Worm (Caenorhabditis elegans): ENCODE results near the gene spp-10.

The spp-10 gene

DNA sequence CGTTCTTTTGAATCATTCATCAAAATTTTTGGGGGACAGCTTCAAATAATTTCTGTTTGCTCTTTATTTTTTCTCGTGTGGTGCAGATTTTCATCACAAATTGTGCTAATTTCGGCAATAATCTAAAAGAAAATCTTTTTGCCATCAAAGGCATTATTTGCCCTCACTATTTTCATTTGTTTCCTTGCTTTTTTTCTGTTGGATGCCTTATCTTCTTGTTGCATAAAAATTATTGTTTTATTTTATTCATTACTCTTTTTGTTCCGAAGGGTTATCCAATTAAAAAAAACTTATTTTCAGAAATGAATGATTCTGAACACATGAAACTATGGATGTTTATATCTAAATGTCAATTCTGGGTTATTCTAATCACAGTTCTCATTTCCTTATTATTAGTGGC lies 30.1 kb upstream of the spp-10 start, which contains the start of gene T01B11.1:
Gene T01B11.1, plus strand, starts transcription at position 301 of the 400 bp plus-strand sequence.
- TF ChIP-seq lin-15B (tag; optimal IDR thresholded peaks at IDR 0.05) (no peak), ztf-4 (tag; optimal IDR thresholded peaks at IDR 0.05) (no peak), ceh-28 (tag; optimal IDR thresholded peaks at IDR 0.05) (no peak), aly-2 (tag; optimal IDR thresholded peaks at IDR 0.05) (no peak), egl-27 (tag; optimal IDR thresholded peaks at IDR 0.05) (no peak), nhr-25 (tag; optimal IDR thresholded peaks at IDR 0.05) (no peak), zag-1 (tag; optimal IDR thresholded peaks at IDR 0.05) (no peak), lin-39 (tag; optimal IDR thresholded peaks at IDR 0.05) (no peak)

DNA sequence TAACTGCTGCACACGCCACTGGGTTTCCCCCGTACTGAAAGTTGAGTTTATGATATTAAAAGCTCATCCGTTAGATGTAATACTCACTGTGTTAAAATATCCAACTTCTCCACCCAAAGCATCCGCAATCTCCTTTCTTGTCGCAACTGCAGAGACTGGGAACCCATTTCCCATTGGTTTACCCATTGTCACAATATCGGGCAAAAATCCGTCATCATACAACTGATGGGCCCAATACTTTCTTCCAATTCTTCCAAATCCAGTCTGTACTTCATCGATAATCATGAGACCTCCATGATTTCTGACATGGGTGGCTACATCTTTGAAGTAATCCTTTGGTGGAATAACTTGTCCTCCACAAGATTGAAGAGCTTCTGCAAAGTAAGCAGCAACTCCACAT lies 27.1 kb upstream of the spp-10 start:
- TF ChIP-seq nhr-43 (tag; optimal IDR thresholded peaks at IDR 0.05; ENCODE audit: poor library complexity, severe bottlenecking) (no peak), elt-2 (tag; optimal IDR thresholded peaks at IDR 0.05) (no peak), fkh-10 (GFP tag; optimal IDR thresholded peaks at IDR 0.05) (no peak), ceh-16 (tag; optimal IDR thresholded peaks at IDR 0.05) (no peak), pqm-1 (tag; optimal IDR thresholded peaks at IDR 0.05) (no peak), ceh-82 (tag; optimal IDR thresholded peaks at IDR 0.05) (no peak), nhr-28 (tag; optimal IDR thresholded peaks at IDR 0.05) (no peak), lin-39 (tag; optimal IDR thresholded peaks at IDR 0.05) (no peak), egl-5 (tag; optimal IDR thresholded peaks at IDR 0.05) (no peak), nhr-237 (tag; optimal IDR thresholded peaks at IDR 0.05) (no peak), tbx-2 (tag; optimal IDR thresholded peaks at IDR 0.05) (no peak), ceh-28 (tag; optimal IDR thresholded peaks at IDR 0.05) (no peak), nhr-12 (tag; optimal IDR thresholded peaks at IDR 0.05) (no peak), unc-39 (tag; optimal IDR thresholded peaks at IDR 0.05) (no peak), nhr-25 (tag; optimal IDR thresholded peaks at IDR 0.05) (no peak), nhr-11 (tag; optimal IDR thresholded peaks at IDR 0.05) (no peak), unc-62 (GFP tag; optimal IDR thresholded peaks at IDR 0.05) (no peak), egl-27 (tag; optimal IDR thresholded peaks at IDR 0.05) (no peak), daf-12 (tag; optimal IDR thresholded peaks at IDR 0.05) (no peak)

DNA sequence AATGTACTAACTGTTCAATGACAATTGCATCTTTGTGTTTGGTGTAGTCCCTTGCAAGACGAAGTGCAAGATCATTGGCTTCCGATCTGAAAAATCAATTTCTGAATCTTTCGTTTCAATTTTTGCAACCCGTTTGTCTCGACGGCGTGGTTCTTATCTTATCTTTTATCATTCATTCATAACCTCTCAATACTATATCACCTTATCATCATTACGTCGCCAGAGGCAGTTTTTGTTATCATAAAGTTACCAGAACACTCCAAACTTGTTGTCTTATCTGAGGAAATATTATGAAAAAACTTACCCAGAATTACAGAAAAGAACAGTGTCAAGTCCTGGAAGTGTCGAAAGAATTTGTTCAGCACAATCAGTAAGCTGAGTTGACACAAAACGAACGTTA lies 26.4 kb upstream of the spp-10 start:
- TF ChIP-seq lsy-12 (tag; optimal IDR thresholded peaks at IDR 0.05) (no peak), nhr-23 (tag; optimal IDR thresholded peaks at IDR 0.05) (peak; percentile 33), nhr-12 (tag; optimal IDR thresholded peaks at IDR 0.05) (no peak), ceh-82 (tag; optimal IDR thresholded peaks at IDR 0.05) (no peak), pqm-1 (tag; optimal IDR thresholded peaks at IDR 0.05) (peak; percentile 68), lin-39 (tag; optimal IDR thresholded peaks at IDR 0.05) (no peak), pha-4 (tag; optimal IDR thresholded peaks at IDR 0.05) (peak; percentile 35), elt-3 (tag; optimal IDR thresholded peaks at IDR 0.05) (peak in 2 of 3 experiments; percentile 40 to 88), elt-2 (tag; optimal IDR thresholded peaks at IDR 0.05) (peak; percentile 94), nhr-43 (tag; optimal IDR thresholded peaks at IDR 0.05; ENCODE audit: poor library complexity, severe bottlenecking) (no peak), ztf-4 (tag; optimal IDR thresholded peaks at IDR 0.05) (no peak), jun-1 (tag; optimal IDR thresholded peaks at IDR 0.05) (peak; percentile 64)

DNA sequence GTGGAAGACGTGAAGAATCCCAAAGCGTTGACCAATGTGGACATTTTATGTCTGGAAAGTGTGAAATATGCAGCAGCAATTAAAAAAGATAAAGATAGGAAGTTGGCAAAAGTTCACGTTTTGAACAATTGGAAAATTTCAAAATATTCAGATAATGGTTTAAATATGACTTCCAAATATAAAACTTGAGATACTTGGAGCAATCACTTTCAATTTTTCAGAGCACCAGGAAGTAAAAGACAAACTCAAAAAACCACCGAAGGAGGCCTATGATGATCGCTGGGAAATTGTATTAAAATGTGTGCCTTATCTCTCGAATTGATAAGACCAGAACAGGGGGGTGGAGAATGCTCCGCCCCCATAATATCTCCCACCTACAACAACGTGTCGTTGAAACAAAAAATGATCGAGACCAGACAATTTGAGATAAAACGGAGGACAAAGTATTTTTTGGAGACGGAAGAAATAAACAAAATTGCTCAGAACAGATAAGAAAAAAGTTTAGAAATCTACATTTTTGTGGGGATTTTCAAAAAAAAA lies 25.2 kb upstream of the spp-10 start, which contains the start of gene eppl-1:
Gene eppl-1, minus strand, starts transcription at position 51 of the 540 bp plus-strand sequence.
- TF ChIP-seq nhr-23 (tag; optimal IDR thresholded peaks at IDR 0.05) (no peak), elt-2 (tag; optimal IDR thresholded peaks at IDR 0.05) (peak; percentile 96)

DNA sequence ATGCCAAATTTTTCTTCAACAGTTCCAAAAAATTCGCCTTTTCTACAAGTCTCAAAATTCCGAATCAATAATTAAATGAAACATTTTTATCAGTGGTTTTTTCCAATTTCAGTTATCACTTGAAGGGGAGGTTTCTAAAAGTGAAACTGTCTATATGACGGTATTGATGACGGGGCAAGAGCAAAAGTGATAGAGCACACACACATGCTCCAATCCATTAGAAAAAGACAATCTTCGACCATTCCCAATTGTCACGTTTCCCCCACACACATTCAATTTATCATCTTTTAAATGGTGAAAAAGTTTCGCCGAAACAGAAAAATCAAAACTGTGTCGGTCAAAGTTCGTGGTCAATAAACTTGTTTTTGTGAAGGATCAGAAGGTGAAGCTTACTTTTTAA lies 23.8 kb upstream of the spp-10 start:
- no peak for TF ChIP-seq R02D3.7 (tag; optimal IDR thresholded peaks at IDR 0.05)
- no peak for TF ChIP-seq nhr-76 (tag; optimal IDR thresholded peaks at IDR 0.05)
- TF ChIP-seq ceh-82 (tag; optimal IDR thresholded peaks at IDR 0.05): no peak
- no peak for TF ChIP-seq ceh-16 (tag; optimal IDR thresholded peaks at IDR 0.05)
- TF ChIP-seq sea-2 (GFP tag; optimal IDR thresholded peaks at IDR 0.05): no peak
- no peak for TF ChIP-seq aly-2 (tag; optimal IDR thresholded peaks at IDR 0.05)
- no peak for TF ChIP-seq ceh-9 (tag; optimal IDR thresholded peaks at IDR 0.05)
- TF ChIP-seq unc-39 (tag; optimal IDR thresholded peaks at IDR 0.05): no peak
- no peak for TF ChIP-seq snpc-4 (tag; optimal IDR thresholded peaks at IDR 0.05)
- TF ChIP-seq jun-1 (tag; optimal IDR thresholded peaks at IDR 0.05): peak; percentile 59
- TF ChIP-seq ceh-28 (tag; optimal IDR thresholded peaks at IDR 0.05): no peak
- no peak for TF ChIP-seq elt-3 (tag; optimal IDR thresholded peaks at IDR 0.05)
- TF ChIP-seq pqm-1 (tag; optimal IDR thresholded peaks at IDR 0.05): peak; percentile 85
- no peak for TF ChIP-seq egl-5 (tag; optimal IDR thresholded peaks at IDR 0.05)
- TF ChIP-seq nhr-28 (tag; optimal IDR thresholded peaks at IDR 0.05): no peak
- no peak for TF ChIP-seq unc-62 (GFP tag; optimal IDR thresholded peaks at IDR 0.05)
- TF ChIP-seq fos-1 (tag; optimal IDR thresholded peaks at IDR 0.05): no peak
- TF ChIP-seq eor-1 (tag; optimal IDR thresholded peaks at IDR 0.05): no peak
- peak; percentile 33 for TF ChIP-seq pha-4 (tag; optimal IDR thresholded peaks at IDR 0.05)
- no peak for TF ChIP-seq lin-39 (tag; optimal IDR thresholded peaks at IDR 0.05)
- TF ChIP-seq fkh-10 (GFP tag; optimal IDR thresholded peaks at IDR 0.05): no peak
- TF ChIP-seq elt-2 (tag; optimal IDR thresholded peaks at IDR 0.05): peak; percentile 97
